Fruit fly (Drosophila melanogaster) whole organism, wandering third instar larva: ENCODE results near the gene mAcon1.

Experiments used
- Abd-B ChIP-seq: fragments of >200 bp; optimal IDR thresholded peaks from 2 replicates; lab custom pipeline; 2017; ENCODE audit warnings: missing biosample characterization, missing genetic modification characterization
- CG32264 ChIP-seq: fragments of 200-800 bp; sonication (Bioruptor generic); optimal IDR thresholded peaks from 2 replicates; lab custom pipeline; 2016; ENCODE audit warnings: missing biosample characterization, missing genetic modification characterization
- CG9705 ChIP-seq: fragments of 200-800 bp; sonication (Bioruptor generic); optimal IDR thresholded peaks from 2 replicates; lab custom pipeline; 2018; ENCODE audit warnings: missing biosample characterization, mild to moderate bottlenecking, missing genetic modification characterization
- CrebA ChIP-seq: fragments of 200-800 bp; sonication (Bioruptor generic); optimal IDR thresholded peaks from 2 replicates; lab custom pipeline; 2016; ENCODE audit warnings: missing biosample characterization, mild to moderate bottlenecking, missing genetic modification characterization, borderline replicate concordance
- Dfd ChIP-seq: fragments of >200 bp; optimal IDR thresholded peaks from 2 replicates; lab custom pipeline; 2017; ENCODE audit warnings: missing biosample characterization, missing genetic modification characterization
- Dif ChIP-seq: fragments of 200-275, 200-300 bp; sonication (Bioruptor generic); optimal IDR thresholded peaks from 2 replicates; lab custom pipeline; 2018; ENCODE audit warnings: missing biosample characterization, missing genetic modification characterization; ENCODE audit not compliant: partially characterized antibody
- GATAd ChIP-seq: sonication (Bioruptor generic); optimal IDR thresholded peaks from 2 replicates; lab custom pipeline; 2016; ENCODE audit warnings: missing biosample characterization, missing genetic modification characterization
- HLH106 ChIP-seq: fragments of 200-800 bp; optimal IDR thresholded peaks from 3 replicates; lab custom pipeline; 2019; ENCODE audit warnings: missing biosample characterization, mild to moderate bottlenecking, missing genetic modification characterization, moderate library complexity
- Hnf4 ChIP-seq: fragments of 200-800 bp; sonication (Bioruptor generic); optimal IDR thresholded peaks from 2 replicates; lab custom pipeline; 2016; ENCODE audit warnings: missing biosample characterization, mild to moderate bottlenecking, missing genetic modification characterization
- Hr78 ChIP-seq: fragments of >200 bp; optimal IDR thresholded peaks from 2 replicates; lab custom pipeline; 2017; ENCODE audit warnings: missing biosample characterization, missing genetic modification characterization
- Hr83 ChIP-seq: fragments of 200-300 bp; sonication (Bioruptor generic); optimal IDR thresholded peaks from 2 replicates; lab custom pipeline; 2016; ENCODE audit warnings: missing biosample characterization, mild to moderate bottlenecking, missing genetic modification characterization, moderate library complexity; ENCODE audit not compliant: poor library complexity, severe bottlenecking
- Jra ChIP-seq: sonication (Bioruptor generic); optimal IDR thresholded peaks from 2 replicates; lab custom pipeline; 2016; ENCODE audit warnings: missing biosample characterization, missing genetic modification characterization
- Mio ChIP-seq: sonication (Bioruptor generic); optimal IDR thresholded peaks from 2 replicates; lab custom pipeline; 2016; ENCODE audit warnings: missing biosample characterization, missing genetic modification characterization
- Myc ChIP-seq: fragments of >200 bp; optimal IDR thresholded peaks from 2 replicates; lab custom pipeline; 2017
- N ChIP-seq: fragments of >200 bp; optimal IDR thresholded peaks from 2 replicates; lab custom pipeline; 2018; ENCODE audit warnings: missing biosample characterization, missing external identifiers, missing genetic modification characterization
- OdsH ChIP-seq: fragments of 200-800 bp; sonication (Bioruptor generic); optimal IDR thresholded peaks from 2 replicates; lab custom pipeline; 2016; ENCODE audit warnings: missing biosample characterization, mild to moderate bottlenecking, missing genetic modification characterization
- Rel ChIP-seq, 2 experiments: fragments of 200-800 bp; sonication (Bioruptor generic) in 1 of 2; optimal IDR thresholded peaks; 2 replicates in 1 of 2; 3 replicates in 1 of 2; lab custom pipeline; 2016 to 2019; ENCODE audit warnings: mild to moderate bottlenecking in 2 of 2, missing biosample characterization in 2 of 2, missing genetic modification characterization in 2 of 2, moderate library complexity in 1 of 2
- Sp1 ChIP-seq: fragments of 200-800 bp; sonication (Bioruptor generic); optimal IDR thresholded peaks from 3 replicates; lab custom pipeline; 2019; ENCODE audit warnings: missing biosample characterization, mild to moderate bottlenecking, missing genetic modification characterization, moderate library complexity
- Vsx2 ChIP-seq: fragments of 200-300, 225-300 bp; sonication (Bioruptor generic); optimal IDR thresholded peaks from 2 replicates; lab custom pipeline; 2018; ENCODE audit warnings: missing biosample characterization, missing genetic modification characterization; ENCODE audit not compliant: partially characterized antibody
- br ChIP-seq: fragments of 200-800 bp; sonication (Bioruptor generic); optimal IDR thresholded peaks from 2 replicates; lab custom pipeline; 2016; ENCODE audit warnings: missing biosample characterization, missing genetic modification characterization
- brk ChIP-seq: fragments of 200-800 bp; sonication (Bioruptor generic); optimal IDR thresholded peaks from 2 replicates; lab custom pipeline; 2016; ENCODE audit warnings: missing biosample characterization, mild to moderate bottlenecking, missing genetic modification characterization
- dmrt93B ChIP-seq: fragments of 200-800 bp; sonication (Bioruptor generic); optimal IDR thresholded peaks from 2 replicates; lab custom pipeline; 2018; ENCODE audit warnings: missing biosample characterization, mild to moderate bottlenecking, missing genetic modification characterization
- dsf ChIP-seq: sonication (Bioruptor generic); optimal IDR thresholded peaks from 2 replicates; lab custom pipeline; 2016; ENCODE audit warnings: missing biosample characterization, missing genetic modification characterization, borderline replicate concordance
- ey ChIP-seq: fragments of 200-800 bp; sonication (Bioruptor generic); optimal IDR thresholded peaks from 2 replicates; lab custom pipeline; 2016; ENCODE audit warnings: missing biosample characterization, missing genetic modification characterization
- foxo ChIP-seq, 2 experiments: fragments of 200-800 bp; sonication (Bioruptor generic); optimal IDR thresholded peaks; 2 replicates in 1 of 2; 3 replicates in 1 of 2; lab custom pipeline; 2016 to 2017; ENCODE audit warnings: missing biosample characterization in 2 of 2, missing genetic modification characterization in 2 of 2
- fru ChIP-seq: fragments of 200-800 bp; sonication (Bioruptor generic); optimal IDR thresholded peaks from 3 replicates; lab custom pipeline; 2016; ENCODE audit warnings: missing biosample characterization, mild to moderate bottlenecking, missing genetic modification characterization
- h ChIP-seq: fragments of 200-800 bp; sonication (Bioruptor generic); optimal IDR thresholded peaks from 3 replicates; lab custom pipeline; 2016; ENCODE audit warnings: missing biosample characterization, mild to moderate bottlenecking, missing genetic modification characterization
- jim ChIP-seq: fragments of 175-275, 200-325 bp; sonication (Bioruptor generic); optimal IDR thresholded peaks from 2 replicates; lab custom pipeline; 2016; ENCODE audit warnings: missing biosample characterization, mild to moderate bottlenecking, missing genetic modification characterization
- lola ChIP-seq: fragments of >200 bp; optimal IDR thresholded peaks from 2 replicates; lab custom pipeline; 2017; ENCODE audit warnings: missing biosample characterization, missing genetic modification characterization
- pan ChIP-seq: fragments of >200 bp; optimal IDR thresholded peaks from 2 replicates; lab custom pipeline; 2017
- psq ChIP-seq: fragments of 200-800 bp; sonication (Bioruptor generic); optimal IDR thresholded peaks from 3 replicates; lab custom pipeline; 2017; ENCODE audit warnings: missing biosample characterization, mild to moderate bottlenecking, missing genetic modification characterization, moderate library complexity
- rgr ChIP-seq: fragments of 200-800 bp; sonication (Bioruptor generic); optimal IDR thresholded peaks from 3 replicates; lab custom pipeline; 2016; ENCODE audit warnings: missing biosample characterization, mild to moderate bottlenecking, missing genetic modification characterization
- sage ChIP-seq: fragments of 200-800 bp; sonication (Bioruptor generic); optimal IDR thresholded peaks from 2 replicates; lab custom pipeline; 2016; ENCODE audit warnings: missing biosample characterization, mild to moderate bottlenecking, missing genetic modification characterization
- sv ChIP-seq: fragments of 200-800 bp; sonication (Bioruptor generic); optimal IDR thresholded peaks from 3 replicates; lab custom pipeline; 2016; ENCODE audit warnings: missing biosample characterization, missing genetic modification characterization
- tai ChIP-seq: sonication (Bioruptor generic); optimal IDR thresholded peaks from 2 replicates; lab custom pipeline; 2016; ENCODE audit warnings: missing biosample characterization, missing genetic modification characterization
- usp ChIP-seq: fragments of >200 bp; optimal IDR thresholded peaks from 2 replicates; lab custom pipeline; 2017; ENCODE audit warnings: missing biosample characterization, missing genetic modification characterization
- woc ChIP-seq: sonication (Bioruptor generic); optimal IDR thresholded peaks from 2 replicates; lab custom pipeline; 2016; ENCODE audit warnings: missing biosample characterization, mild to moderate bottlenecking, missing genetic modification characterization

mAcon1 gene

dm6 chr2L:21198633-21199264 is 30.4 kb downstream of the mAcon1 start, which contains the start of gene Ret:
TSS of gene Ret (minus strand) at chr2L:21198762.
- no peak for TF ChIP-seq HLH106
- no peak for TF ChIP-seq foxo (GFP tag; optimal IDR thresholded peaks at IDR 0.05; lab: Kevin White, UChicago)
- TF ChIP-seq Sp1 (GFP tag; lab: Kevin White, UChicago): no peak
- TF ChIP-seq, all 38 proteins: peak for 0

dm6 chr2L:21200275-21200674 is 31.9 kb downstream of the mAcon1 start, which contains the start of gene CG31624:
TSS of gene CG31624 (minus strand) at chr2L:21200375.
- TF ChIP-seq Vsx2 (GFP tag; lab: Kevin White, UChicago): no peak
- peak; percentile 16 for TF ChIP-seq Dfd (GFP tag; lab: Kevin White, UChicago)
- TF ChIP-seq CG9705 (GFP tag; lab: Kevin White, UChicago): no peak

dm6 chr2L:21202702-21203101 is 34.3 kb downstream of the mAcon1 start, which contains the start of gene CG31988:
TSS of gene CG31988 (minus strand) at chr2L:21202802.
- TF ChIP-seq pan (lab: Kevin White, UChicago) (no peak), Sp1 (GFP tag; lab: Kevin White, UChicago) (no peak), CG9705 (GFP tag; lab: Kevin White, UChicago) (no peak), Rel (GFP tag; optimal IDR thresholded peaks at IDR 0.05; lab: Kevin White, UChicago) (no peak), Rel (tag; optimal IDR thresholded peaks at IDR 0.05; lab: Kevin White, UChicago) (no peak), br (GFP tag; lab: Kevin White, UChicago) (no peak), foxo (GFP tag; optimal IDR thresholded peaks at IDR 0.05; lab: Kevin White, UChicago) (no peak), Dif (GFP tag; lab: Kevin White, UChicago) (no peak), Abd-B (GFP tag; lab: Kevin White, UChicago) (no peak), lola (GFP tag; lab: Kevin White, UChicago) (no peak), ey (GFP tag; lab: Kevin White, UChicago) (no peak), OdsH (no peak), Dfd (GFP tag; lab: Kevin White, UChicago) (no peak), dsf (GFP tag; lab: Kevin White, UChicago) (no peak), usp (no peak), Mio (GFP tag; lab: Kevin White, UChicago) (no peak)

dm6 chr2L:21206193-21206592 is 37.8 kb downstream of the mAcon1 start, which contains the start of gene clumsy:
TSS of gene clumsy (plus strand) at chr2L:21206493.
- TF ChIP-seq sv (GFP tag; lab: Kevin White, UChicago) (no peak), Rel (GFP tag; optimal IDR thresholded peaks at IDR 0.05; lab: Kevin White, UChicago) (no peak), Rel (tag; optimal IDR thresholded peaks at IDR 0.05; lab: Kevin White, UChicago) (no peak), HLH106 (no peak)

dm6 chr2L:21214961-21215362 is 46.6 kb downstream of the mAcon1 start:
- TF ChIP-seq Hr83 (GFP tag; lab: Kevin White, UChicago) (peak; percentile 4), OdsH (peak; percentile 65), CG32264 (GFP tag; lab: Kevin White, UChicago) (no peak), fru (GFP tag; lab: Kevin White, UChicago) (peak; percentile 90), CrebA (GFP tag; lab: Kevin White, UChicago) (no peak), Abd-B (GFP tag; lab: Kevin White, UChicago) (no peak), rgr (GFP tag; lab: Kevin White, UChicago) (peak; percentile 62), tai (peak; percentile 80), br (GFP tag; lab: Kevin White, UChicago) (peak; percentile 66), dmrt93B (GFP tag; lab: Kevin White, UChicago) (no peak), GATAd (GFP tag; lab: Kevin White, UChicago) (no peak), Mio (GFP tag; lab: Kevin White, UChicago) (peak; percentile 44), brk (GFP tag; lab: Kevin White, UChicago) (peak; percentile 49), Jra (GFP tag; lab: Kevin White, UChicago) (peak; percentile 48), Hnf4 (peak; percentile 93), h (GFP tag; lab: Kevin White, UChicago) (peak; percentile 83), foxo (GFP tag; optimal IDR thresholded peaks at IDR 0.05; lab: Kevin White, UChicago) (peak in 1 of 2 experiments; percentile 74), sage (GFP tag; lab: Kevin White, UChicago) (no peak), ey (GFP tag; lab: Kevin White, UChicago) (peak; percentile 65), Myc (lab: Kevin White, UChicago) (peak; percentile 54), sv (GFP tag; lab: Kevin White, UChicago) (peak; percentile 13), lola (GFP tag; lab: Kevin White, UChicago) (no peak), Hr78 (no peak), HLH106 (peak; percentile 46), pan (lab: Kevin White, UChicago) (no peak), Dfd (GFP tag; lab: Kevin White, UChicago) (no peak), psq (GFP tag; lab: Kevin White, UChicago) (peak; percentile 43), Rel (GFP tag; optimal IDR thresholded peaks at IDR 0.05; lab: Kevin White, UChicago) (no peak), Rel (tag; optimal IDR thresholded peaks at IDR 0.05; lab: Kevin White, UChicago) (peak; percentile 44), jim (GFP tag; lab: Kevin White, UChicago) (peak; percentile 67), woc (peak; percentile 44), dsf (GFP tag; lab: Kevin White, UChicago) (no peak), Vsx2 (GFP tag; lab: Kevin White, UChicago) (peak; percentile 78), usp (no peak), Dif (GFP tag; lab: Kevin White, UChicago) (peak; percentile 60), N (GFP tag; lab: Kevin White, UChicago) (peak; percentile 2)
